Fruit fly (Drosophila melanogaster) whole organism, embryonic: ENCODE measurements around the gene Dsor1.
A peak's percentile ranks its signal among the peaks of the same experiment; 100 is the strongest.

Source experiments
- B-H1 ChIP-seq: fragments of 200-800 bp; sonication (Bioruptor generic); IDR thresholded peaks from 3 replicates; pipeline ENCODE4 v1.3.6; 2022; ENCODE audit warnings: missing biosample characterization, missing genetic modification characterization
- CG10543 ChIP-seq: fragments of 200-800 bp; sonication (Bioruptor generic); optimal IDR thresholded peaks from 3 replicates; lab custom pipeline; 2017; ENCODE audit warnings: missing biosample characterization, mild to moderate bottlenecking, missing genetic modification characterization, moderate library complexity
- CG12104 ChIP-seq: fragments of 200-800 bp; sonication (Bioruptor generic); optimal IDR thresholded peaks from 3 replicates; lab custom pipeline; 2016; ENCODE audit warnings: missing biosample characterization, missing genetic modification characterization
- CG12659 ChIP-seq: fragments of 200-800 bp; sonication (Bioruptor generic); optimal IDR thresholded peaks from 3 replicates; lab custom pipeline; 2017; ENCODE audit warnings: mild to moderate bottlenecking, missing biosample characterization, missing genetic modification reagents, missing genetic modification characterization
- CG12744 ChIP-seq: fragments of 200-800 bp; sonication (Bioruptor generic); optimal IDR thresholded peaks from 2 replicates; lab custom pipeline; 2016; ENCODE audit warnings: missing biosample characterization, missing genetic modification characterization
- CG14860 ChIP-seq: fragments of 200-800 bp; sonication (Bioruptor generic); IDR thresholded peaks from 3 replicates; pipeline ENCODE4 v1.3.6; 2022; ENCODE audit warnings: missing biosample characterization, missing genetic modification characterization; ENCODE audit not compliant: partially characterized antibody
- CG15073 ChIP-seq: fragments of 200-800 bp; sonication (Bioruptor generic); optimal IDR thresholded peaks from 2 replicates; lab custom pipeline; 2016; ENCODE audit warnings: missing biosample characterization, missing genetic modification characterization
- CG1529 ChIP-seq: fragments of 200-800 bp; sonication (Bioruptor generic); optimal IDR thresholded peaks from 3 replicates; lab custom pipeline; 2018; ENCODE audit warnings: missing biosample characterization, missing genetic modification characterization
- CG1603 ChIP-seq: fragments of 200-800 bp; sonication (Bioruptor generic); optimal IDR thresholded peaks from 2 replicates; lab custom pipeline; 2019; ENCODE audit warnings: missing biosample characterization, mild to moderate bottlenecking, missing genetic modification characterization, moderate library complexity
- CG16815 ChIP-seq: fragments of 200-800 bp; sonication (Bioruptor generic); optimal IDR thresholded peaks from 3 replicates; lab custom pipeline; 2017; ENCODE audit warnings: missing biosample characterization, mild to moderate bottlenecking, missing genetic modification characterization
- CG1832 ChIP-seq: fragments of 200-800 bp; sonication (Bioruptor generic); optimal IDR thresholded peaks from 2 replicates; lab custom pipeline; 2017; ENCODE audit warnings: missing biosample characterization, mild to moderate bottlenecking, missing genetic modification characterization, inconsistent platforms
- CG32532 ChIP-seq: fragments of 200-800 bp; sonication (Bioruptor generic); IDR thresholded peaks from 2 replicates; pipeline ENCODE4 v1.3.6; 2022; ENCODE audit warnings: missing biosample characterization, missing genetic modification characterization
- CG3995 ChIP-seq: fragments of 200-800 bp; sonication (Bioruptor generic); optimal IDR thresholded peaks from 3 replicates; lab custom pipeline; 2016; ENCODE audit warnings: missing biosample characterization, missing genetic modification characterization
- CG5245 ChIP-seq: fragments of 200-800 bp; sonication (Bioruptor generic); optimal IDR thresholded peaks from 3 replicates; lab custom pipeline; 2016; ENCODE audit warnings: missing biosample characterization, missing genetic modification characterization
- CG7372 ChIP-seq: fragments of 200-800 bp; sonication (Bioruptor generic); IDR thresholded peaks from 2 replicates; pipeline ENCODE4 v1.3.6; 2022; ENCODE audit warnings: missing biosample characterization, missing genetic modification characterization
- CG8290 ChIP-seq, 3 experiments: fragments of 200-800 bp; sonication (Bioruptor generic); optimal IDR thresholded peaks; 2 replicates each; lab custom pipeline; 2016 to 2019; ENCODE audit warnings: missing biosample characterization in 3 of 3, missing genetic modification characterization in 3 of 3, mild to moderate bottlenecking in 2 of 3, moderate library complexity in 1 of 3
- CG9817 ChIP-seq: fragments of 200-800 bp; sonication (Bioruptor generic); optimal IDR thresholded peaks from 2 replicates; lab custom pipeline; 2018; ENCODE audit warnings: missing biosample characterization, mild to moderate bottlenecking, missing genetic modification characterization, moderate library complexity
- Camta ChIP-seq: fragments of 200-800 bp; sonication (Bioruptor generic); optimal IDR thresholded peaks from 2 replicates; lab custom pipeline; 2016; ENCODE audit warnings: missing biosample characterization, missing genetic modification characterization
- Chrac-16 ChIP-seq: fragments of 200-800 bp; sonication (Bioruptor generic); optimal IDR thresholded peaks from 3 replicates; lab custom pipeline; 2016; ENCODE audit warnings: missing biosample characterization, missing genetic modification characterization
- CoRest ChIP-seq: fragments of 200-800 bp; sonication (Bioruptor generic); optimal IDR thresholded peaks from 3 replicates; lab custom pipeline; 2018; ENCODE audit warnings: missing biosample characterization, mild to moderate bottlenecking, missing genetic modification characterization, moderate library complexity
- D19B ChIP-seq: fragments of 200-800 bp; sonication (Bioruptor generic); optimal IDR thresholded peaks from 2 replicates; lab custom pipeline; 2017; ENCODE audit warnings: missing biosample characterization, mild to moderate bottlenecking, missing genetic modification characterization
- Dek ChIP-seq: fragments of 200-800 bp; sonication (Bioruptor generic); optimal IDR thresholded peaks from 3 replicates; lab custom pipeline; 2019; ENCODE audit warnings: missing biosample characterization, mild to moderate bottlenecking, missing genetic modification characterization, moderate library complexity
- Dfd ChIP-seq, 2 experiments: fragments of >200 bp; optimal IDR thresholded peaks; 2 replicates each; lab custom pipeline; 2017; ENCODE audit warnings: missing biosample characterization in 2 of 2, missing genetic modification characterization in 2 of 2
- Dll ChIP-seq: fragments of 200-800 bp; sonication (Bioruptor generic); IDR thresholded peaks from 4 replicates; pipeline ENCODE4 v1.3.6; 2022; ENCODE audit warnings: missing biosample characterization, missing genetic modification characterization; ENCODE audit not compliant: partially characterized antibody
- Dref ChIP-seq: fragments of 200-800 bp; sonication (Bioruptor generic); IDR thresholded peaks from 2 replicates; pipeline ENCODE4 v1.3.6; 2022; ENCODE audit warnings: missing biosample characterization, missing genetic modification characterization
- Elba2 ChIP-seq: fragments of 200-800 bp; sonication (Bioruptor generic); optimal IDR thresholded peaks from 3 replicates; lab custom pipeline; 2016; ENCODE audit warnings: missing biosample characterization, missing genetic modification characterization
- Ets65A ChIP-seq: fragments of 200-800 bp; sonication (Bioruptor generic); peaks from one replicate; lab custom pipeline; 2016; ENCODE audit warnings: missing biosample characterization, missing genetic modification characterization
- Fer1 ChIP-seq: fragments of 200-800 bp; sonication (Bioruptor generic); optimal IDR thresholded peaks from 2 replicates; lab custom pipeline; 2017; ENCODE audit warnings: missing biosample characterization, mild to moderate bottlenecking, missing genetic modification characterization
- Fer2 ChIP-seq: fragments of 200-800 bp; sonication (Bioruptor generic); optimal IDR thresholded peaks from 2 replicates; lab custom pipeline; 2018; ENCODE audit warnings: missing biosample characterization, mild to moderate bottlenecking, missing genetic modification characterization, moderate library complexity
- HmgD ChIP-seq: fragments of 200-800 bp; sonication (Bioruptor generic); optimal IDR thresholded peaks from 3 replicates; lab custom pipeline; 2016; ENCODE audit warnings: missing biosample characterization, missing genetic modification characterization
- Hr51 ChIP-seq, 2 experiments: fragments of 200-800 bp; sonication (Bioruptor generic); optimal IDR thresholded peaks; 2 replicates in 1 of 2; 3 replicates in 1 of 2; lab custom pipeline; 2016 to 2018; ENCODE audit warnings: missing biosample characterization in 2 of 2, missing genetic modification characterization in 2 of 2, mild to moderate bottlenecking in 1 of 2, moderate library complexity in 1 of 2
- Lpt ChIP-seq: fragments of >200 bp; optimal IDR thresholded peaks from 2 replicates; lab custom pipeline; 2018; ENCODE audit warnings: missing biosample characterization, missing genetic modification characterization
- MESR4 ChIP-seq: fragments of 200-800 bp; sonication (Bioruptor generic); optimal IDR thresholded peaks from 2 replicates; lab custom pipeline; 2018; ENCODE audit warnings: missing biosample characterization, mild to moderate bottlenecking, missing genetic modification characterization, moderate library complexity
- Med ChIP-seq: fragments of 200-800 bp; sonication (Bioruptor generic); peaks from one replicate; lab custom pipeline; 2016; ENCODE audit warnings: missing biosample characterization, missing genetic modification characterization, mild to moderate bottlenecking, inconsistent platforms, moderate library complexity
- Nf-YC ChIP-seq: fragments of 200-800 bp; optimal IDR thresholded peaks from 3 replicates; lab custom pipeline; 2019; ENCODE audit warnings: missing biosample characterization, mild to moderate bottlenecking, missing genetic modification characterization, moderate library complexity
- PHDP ChIP-seq: fragments of 200-800 bp; sonication (Bioruptor generic); optimal IDR thresholded peaks from 3 replicates; lab custom pipeline; 2018; ENCODE audit warnings: missing biosample characterization, mild to moderate bottlenecking, missing genetic modification characterization, moderate library complexity
- Rfx ChIP-seq: fragments of 200-800 bp; sonication (Bioruptor generic); IDR thresholded peaks from 2 replicates; pipeline ENCODE4 v1.3.6; 2022; ENCODE audit warnings: missing biosample characterization, missing genetic modification characterization
- Sox100B ChIP-seq: fragments of 200-800 bp; sonication (Bioruptor generic); optimal IDR thresholded peaks from 3 replicates; lab custom pipeline; 2018; ENCODE audit warnings: missing biosample characterization, mild to moderate bottlenecking, missing genetic modification characterization
- Taf1 ChIP-seq: fragments of 200-800 bp; sonication (Bioruptor generic); IDR thresholded peaks from 2 replicates; pipeline ENCODE4 v1.3.6; 2022; ENCODE audit warnings: missing biosample characterization, missing genetic modification characterization
- cad ChIP-seq: fragments of >200 bp; optimal IDR thresholded peaks from 2 replicates; lab custom pipeline; 2017; ENCODE audit warnings: missing biosample characterization, missing genetic modification characterization
- chinmo ChIP-seq: fragments of 200-800 bp; sonication (Bioruptor generic); IDR thresholded peaks from 4 replicates; pipeline ENCODE4 v1.3.6; 2022; ENCODE audit warnings: missing biosample characterization, missing genetic modification characterization; ENCODE audit not compliant: partially characterized antibody
- fd102C ChIP-seq: fragments of 200-800 bp; sonication (Bioruptor generic); optimal IDR thresholded peaks from 2 replicates; lab custom pipeline; 2018; ENCODE audit warnings: missing biosample characterization, mild to moderate bottlenecking, missing genetic modification characterization, moderate library complexity
- hb ChIP-seq: fragments of 200-800 bp; sonication (Bioruptor generic); IDR thresholded peaks from 3 replicates; pipeline ENCODE4 v1.3.6; 2022; ENCODE audit warnings: missing biosample characterization, missing genetic modification characterization; ENCODE audit not compliant: partially characterized antibody
- her ChIP-seq: fragments of 200-800 bp; sonication (Bioruptor generic); optimal IDR thresholded peaks from 2 replicates; lab custom pipeline; 2016; ENCODE audit warnings: missing biosample characterization, missing genetic modification characterization
- insv ChIP-seq, 2 experiments: fragments of 200-800 bp; sonication (Bioruptor generic); optimal IDR thresholded peaks; 3 replicates each; lab custom pipeline; 2016 to 2018; ENCODE audit warnings: missing biosample characterization in 2 of 2, missing genetic modification characterization in 2 of 2
- nmo ChIP-seq: fragments of 200-800 bp; sonication (Bioruptor generic); optimal IDR thresholded peaks from 2 replicates; lab custom pipeline; 2018; ENCODE audit warnings: missing biosample characterization, mild to moderate bottlenecking, missing genetic modification characterization, moderate library complexity
- sr ChIP-seq: fragments of 200-800 bp; sonication (Bioruptor generic); IDR thresholded peaks from 3 replicates; pipeline ENCODE4 v1.3.6; 2022; ENCODE audit warnings: missing biosample characterization, missing genetic modification characterization
- trem ChIP-seq: fragments of 200-800 bp; optimal IDR thresholded peaks from 3 replicates; lab custom pipeline; 2019; ENCODE audit warnings: missing biosample characterization, mild to moderate bottlenecking, missing genetic modification characterization, moderate library complexity
- vfl ChIP-seq: fragments of 200-800 bp; sonication (Bioruptor generic); optimal IDR thresholded peaks from 2 replicates; lab custom pipeline; 2016; ENCODE audit warnings: missing biosample characterization, missing genetic modification characterization
- zen ChIP-seq: fragments of 200-800 bp; sonication (Bioruptor generic); optimal IDR thresholded peaks from 3 replicates; lab custom pipeline; 2018; ENCODE audit warnings: missing biosample characterization, mild to moderate bottlenecking, missing genetic modification characterization, moderate library complexity

The Dsor1 gene

dm6 chrX:9255964-9256520 is 8.9 kb downstream of the Dsor1 start, which contains the start of gene ric8a (continued):
- TF ChIP-seq chinmo (GFP tag; lab: Robert Waterston, UW) (0 out of 4 replicates have a peak, but pooled peaks have one; percentile 49), trem (tag; lab: Kevin White, UChicago) (peak; percentile 67), CG14860 (GFP tag; lab: Robert Waterston, UW) (peak; percentile 64; the same call in 2 of the 3 replicates), CG32532 (GFP tag; lab: Robert Waterston, UW) (peak; percentile 43; the same call in 1 of the 2 replicates), Fer2 (tag; lab: Kevin White, UChicago) (no peak), Dll (GFP tag; lab: Robert Waterston, UW) (peak; percentile 76), fd102C (no peak), her (no peak), CG16815 (GFP tag; lab: Kevin White, UChicago) (no peak), Dfd (GFP tag; optimal IDR thresholded peaks at IDR 0.05; lab: Kevin White, UChicago) (no peak), CG9817 (tag; lab: Kevin White, UChicago) (peak; percentile 13), CG12104 (GFP tag; lab: Kevin White, UChicago) (no peak), CG5245 (GFP tag; lab: Kevin White, UChicago) (no peak), vfl (GFP tag; lab: Kevin White, UChicago) (no peak), Rfx (GFP tag; lab: Robert Waterston, UW) (peak; percentile 54), Taf1 (GFP tag; lab: Robert Waterston, UW) (no peak), nmo (GFP tag; lab: Kevin White, UChicago) (peak; percentile 40), PHDP (tag; lab: Kevin White, UChicago) (no peak), Sox100B (GFP tag; lab: Kevin White, UChicago) (no peak), MESR4 (GFP tag; lab: Kevin White, UChicago) (peak; percentile 76), Fer1 (no peak), CG7372 (GFP tag; lab: Robert Waterston, UW) (no peak), B-H1 (GFP tag; lab: Robert Waterston, UW) (no peak), HmgD (GFP tag; lab: Kevin White, UChicago) (no peak), hb (peak; percentile 66), CoRest (tag; lab: Kevin White, UChicago) (peak; percentile 36), zen (peak; percentile 68), CG12744 (GFP tag; lab: Kevin White, UChicago) (no peak), Ets65A (GFP tag; lab: Kevin White, UChicago) (peak; percentile 46), CG8290 (GFP tag; optimal IDR thresholded peaks at IDR 0.05; lab: Kevin White, UChicago) (peak; percentile 29), CG8290 (tag; optimal IDR thresholded peaks at IDR 0.05; lab: Kevin White, UChicago) (no peak), Med (GFP tag; lab: Kevin White, UChicago) (peak; percentile 48), Hr51 (GFP tag; optimal IDR thresholded peaks at IDR 0.05; lab: Kevin White, UChicago) (no peak), CG1529 (no peak), insv (GFP tag; optimal IDR thresholded peaks at IDR 0.05; lab: Kevin White, UChicago) (peak in 1 of 2 experiments; percentile 93), CG15073 (GFP tag; lab: Kevin White, UChicago) (no peak), Chrac-16 (GFP tag; lab: Kevin White, UChicago) (no peak), CG12659 (GFP tag; lab: Kevin White, UChicago) (peak; percentile 30), cad (GFP tag; lab: Kevin White, UChicago) (no peak), Camta (GFP tag; lab: Kevin White, UChicago) (no peak), Dref (GFP tag; lab: Robert Waterston, UW) (peak; percentile 53), Elba2 (peak; percentile 36), CG1832 (GFP tag; lab: Kevin White, UChicago) (no peak), CG1603 (tag; lab: Kevin White, UChicago) (no peak), Dek (tag; lab: Kevin White, UChicago) (peak; percentile 26), sr (GFP tag; lab: Robert Waterston, UW) (no peak), Nf-YC (tag; lab: Kevin White, UChicago) (no peak), CG3995 (GFP tag; lab: Kevin White, UChicago) (no peak), CG10543 (GFP tag; lab: Kevin White, UChicago) (no peak), Lpt (GFP tag; lab: Kevin White, UChicago) (no peak), D19B (GFP tag; lab: Kevin White, UChicago) (no peak)
